Worm (Caenorhabditis elegans): ENCODE measurements around the gene str-20.

DNA sequence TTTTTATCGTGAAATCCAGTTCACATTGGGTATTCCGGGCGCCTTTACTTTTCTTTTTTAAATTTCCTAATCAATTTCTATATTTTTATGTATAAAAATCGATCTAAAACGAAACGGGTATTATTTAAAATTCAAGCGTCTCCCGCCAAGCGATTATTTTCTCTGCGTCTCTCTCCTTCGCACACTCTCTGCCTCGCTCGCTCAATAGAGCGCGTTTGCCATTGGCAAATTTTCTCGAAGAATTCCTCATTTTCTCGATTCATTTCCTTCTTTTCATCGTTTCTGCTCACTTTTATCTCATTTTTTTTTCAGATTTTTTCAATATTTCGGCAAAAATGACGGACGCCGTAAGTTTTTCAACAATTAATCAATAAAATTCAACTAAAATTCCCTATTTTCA, 17.0 kb downstream of the str-20 start, which contains the start of gene sti-1:
- no peak for TF ChIP-seq him-1 (tag; optimal IDR thresholded peaks at IDR 0.05)
- TF ChIP-seq W03F9.2 (tag; optimal IDR thresholded peaks at IDR 0.05), result peak; percentile 79
- TF ChIP-seq dao-5 (tag; optimal IDR thresholded peaks at IDR 0.05), result no peak

Measured in whole organism, L4/young adult.